2 fruit fly cellular contexts compared by ENCODE assay signal in the genomic region with DNA sequence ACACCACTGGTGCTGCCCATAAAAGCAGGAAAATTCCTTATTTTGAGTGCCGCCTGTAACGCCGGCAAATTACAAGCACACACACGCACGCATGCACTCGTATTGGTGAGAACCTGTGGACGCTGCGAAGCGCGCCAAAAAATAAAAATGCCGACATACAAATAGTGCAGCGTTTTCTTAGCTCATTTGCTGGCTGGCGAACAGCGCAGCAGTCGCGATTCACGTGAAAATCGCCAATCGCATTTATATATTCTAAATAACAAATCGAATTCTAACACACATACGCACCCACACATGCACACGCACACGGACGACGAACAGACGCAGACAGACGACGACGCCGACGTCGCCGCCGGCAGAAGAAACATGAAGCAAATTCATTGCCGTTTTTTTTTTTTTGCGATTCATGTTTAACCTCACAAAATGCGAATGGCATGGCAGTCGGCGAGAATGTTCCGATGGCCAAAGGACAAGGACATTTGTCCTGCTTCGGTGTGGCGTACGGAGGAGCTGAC.
TF ChIP-seq lines count a peak whose summit lies in the region.

No protein-coding gene starts in this region.

TF ChIP-seq in whole organism, embryonic, 481 proteins besides CTCF, POLR2A, EP300 and RAD21 (continued from another document):
- no peak for TF ChIP-seq toy (GFP tag; IDR thresholded peaks at IDR 0.05; lab: Robert Waterston, UW)
- TF ChIP-seq CG14014 (GFP tag; IDR thresholded peaks at IDR 0.05; lab: Robert Waterston, UW): no peak
- peak; percentile 92 for TF ChIP-seq bigmax (GFP tag; optimal IDR thresholded peaks at IDR 0.05; lab: Kevin White, UChicago)
- peak; percentile 7 for TF ChIP-seq ftz-f1 (GFP tag; optimal IDR thresholded peaks at IDR 0.05; lab: Kevin White, UChicago)
- TF ChIP-seq CG17912 (GFP tag; optimal IDR thresholded peaks at IDR 0.05; lab: Kevin White, UChicago): no peak
- peak; percentile 63; the same call in 1 of the 3 replicates for TF ChIP-seq CG34422 (GFP tag; IDR thresholded peaks at IDR 0.05; lab: Robert Waterston, UW)
- peak; percentile 68 for TF ChIP-seq sqz (GFP tag; optimal IDR thresholded peaks at IDR 0.05; lab: Kevin White, UChicago)
- peak; percentile 18; the same call in 1 of the 3 replicates for TF ChIP-seq row (GFP tag; IDR thresholded peaks at IDR 0.05; lab: Robert Waterston, UW)
- TF ChIP-seq nom (GFP tag; optimal IDR thresholded peaks at IDR 0.05; lab: Kevin White, UChicago): no peak
TF ChIP-seq in whole organism, embryonic: peak in this region for 17.

TF ChIP-seq in whole organism, prepupa, 60 proteins besides CTCF, POLR2A, EP300 and RAD21 (continued from another document):
- TF ChIP-seq net (GFP tag; optimal IDR thresholded peaks at IDR 0.05; lab: Kevin White, UChicago): no peak
- TF ChIP-seq CG15336 (GFP tag; IDR thresholded peaks at IDR 0.05; lab: Robert Waterston, UW): 0 out of 2 replicates have a peak, but pooled peaks have one; percentile 7
- TF ChIP-seq ss (GFP tag; optimal IDR thresholded peaks at IDR 0.05; lab: Kevin White, UChicago): no peak
- no peak for TF ChIP-seq eg (GFP tag; IDR thresholded peaks at IDR 0.05; lab: Robert Waterston, UW)
- TF ChIP-seq CG7368 (GFP tag; optimal IDR thresholded peaks at IDR 0.05; lab: Kevin White, UChicago): no peak
- TF ChIP-seq Sox102F (GFP tag; optimal IDR thresholded peaks at IDR 0.05; lab: Kevin White, UChicago): peak; percentile 1
- no peak for TF ChIP-seq cyc (GFP tag; optimal IDR thresholded peaks at IDR 0.05; lab: Kevin White, UChicago)
- no peak for TF ChIP-seq topi (GFP tag; optimal IDR thresholded peaks at IDR 0.05; lab: Kevin White, UChicago)
- peak; percentile 3 for TF ChIP-seq CG6808 (GFP tag; optimal IDR thresholded peaks at IDR 0.05; lab: Kevin White, UChicago)
TF ChIP-seq in whole organism, prepupa: peak in this region for 7.
